Fruit fly (Drosophila melanogaster) whole organism, embryonic: ENCODE measurements around the gene Ubi-p5E.

Experiments
- BEAF-32 ChIP-seq: fragments of 200-800 bp; sonication (Bioruptor generic); optimal IDR thresholded peaks from 3 replicates; lab custom pipeline; 2017; ENCODE audit warnings: missing biosample characterization, missing genetic modification characterization, mild to moderate bottlenecking, moderate library complexity, missing genetic modification reagents
- CG13287 ChIP-seq: fragments of 200-800 bp; sonication (Bioruptor generic); IDR thresholded peaks from 2 replicates; pipeline ENCODE4 v1.3.6; 2022; ENCODE audit warnings: missing biosample characterization, missing genetic modification characterization; ENCODE audit not compliant: partially characterized antibody
- CG15514 ChIP-seq: fragments of 200-800 bp; sonication (Bioruptor generic); optimal IDR thresholded peaks from 3 replicates; lab custom pipeline; 2017; ENCODE audit warnings: missing biosample characterization, missing genetic modification characterization, mild to moderate bottlenecking, moderate library complexity, missing genetic modification reagents
- CG1792 ChIP-seq: fragments of 200-800 bp; sonication (Bioruptor generic); optimal IDR thresholded peaks from 2 replicates; lab custom pipeline; 2016; ENCODE audit warnings: missing biosample characterization, missing genetic modification characterization
- CG2120 ChIP-seq: fragments of 200-800 bp; sonication (Bioruptor generic); optimal IDR thresholded peaks from 3 replicates; lab custom pipeline; 2016; ENCODE audit warnings: missing biosample characterization, missing genetic modification characterization
- CG2712 ChIP-seq: fragments of 200-800 bp; optimal IDR thresholded peaks from 3 replicates; lab custom pipeline; 2019; ENCODE audit warnings: missing biosample characterization, mild to moderate bottlenecking, missing genetic modification characterization, moderate library complexity
- CG30020 ChIP-seq: fragments of 200-800 bp; optimal IDR thresholded peaks from 2 replicates; lab custom pipeline; 2019; ENCODE audit warnings: missing biosample characterization, mild to moderate bottlenecking, missing genetic modification characterization, moderate library complexity
- CG34422 ChIP-seq: fragments of 200-800 bp; sonication (Bioruptor generic); IDR thresholded peaks from 3 replicates; pipeline ENCODE4 v1.3.6; 2022; ENCODE audit warnings: missing biosample characterization, missing genetic modification characterization
- CG42726 ChIP-seq: fragments of 200-800 bp; sonication (Bioruptor generic); IDR thresholded peaks from 2 replicates; pipeline ENCODE4 v1.3.6; 2022; ENCODE audit warnings: missing biosample characterization, missing genetic modification characterization; ENCODE audit not compliant: partially characterized antibody
- CG4617 ChIP-seq: fragments of 200-800 bp; sonication (Bioruptor generic); optimal IDR thresholded peaks from 3 replicates; lab custom pipeline; 2016; ENCODE audit warnings: missing biosample characterization, missing genetic modification characterization, borderline replicate concordance
- CG4820 ChIP-seq: fragments of 200-800 bp; sonication (Bioruptor generic); optimal IDR thresholded peaks from 3 replicates; lab custom pipeline; 2016; ENCODE audit warnings: missing biosample characterization, missing genetic modification characterization
- CG6689 ChIP-seq: fragments of 200-800 bp; sonication (Bioruptor generic); IDR thresholded peaks from 2 replicates; pipeline ENCODE4 v1.3.6; 2022; ENCODE audit warnings: missing biosample characterization, missing genetic modification characterization
- CG6791 ChIP-seq: fragments of 200-800 bp; sonication (Bioruptor generic); IDR thresholded peaks from 3 replicates; pipeline ENCODE4 v1.3.6; 2022; ENCODE audit warnings: missing biosample characterization, missing genetic modification characterization; ENCODE audit not compliant: partially characterized antibody
- CG7372 ChIP-seq: fragments of 200-800 bp; sonication (Bioruptor generic); IDR thresholded peaks from 2 replicates; pipeline ENCODE4 v1.3.6; 2022; ENCODE audit warnings: missing biosample characterization, missing genetic modification characterization
- CG7556 ChIP-seq: fragments of 200-800 bp; sonication (Bioruptor generic); optimal IDR thresholded peaks from 2 replicates; lab custom pipeline; 2017; ENCODE audit warnings: missing biosample characterization, mild to moderate bottlenecking, missing genetic modification characterization
- CG7987 ChIP-seq: fragments of 200-800 bp; sonication (Bioruptor generic); optimal IDR thresholded peaks from 2 replicates; lab custom pipeline; 2018; ENCODE audit warnings: missing biosample characterization, mild to moderate bottlenecking, missing genetic modification characterization, moderate library complexity
- CG8478 ChIP-seq: fragments of >200 bp; optimal IDR thresholded peaks from 2 replicates; lab custom pipeline; 2018
- CG9797 ChIP-seq: fragments of 200-800 bp; sonication (Bioruptor generic); optimal IDR thresholded peaks from 3 replicates; lab custom pipeline; 2018; ENCODE audit warnings: missing biosample characterization, mild to moderate bottlenecking, missing genetic modification characterization
- HLH4C ChIP-seq: fragments of 200-800 bp; sonication (Bioruptor generic); IDR thresholded peaks from 3 replicates; pipeline ENCODE4 v1.3.6; 2022; ENCODE audit warnings: missing biosample characterization, missing genetic modification characterization; ENCODE audit not compliant: partially characterized antibody
- HmgD ChIP-seq: fragments of 200-800 bp; sonication (Bioruptor generic); optimal IDR thresholded peaks from 3 replicates; lab custom pipeline; 2016; ENCODE audit warnings: missing biosample characterization, missing genetic modification characterization
- Kr ChIP-seq: fragments of 200-800 bp; sonication (Bioruptor generic); optimal IDR thresholded peaks from 2 replicates; lab custom pipeline; 2017; ENCODE audit warnings: missing biosample characterization, mild to moderate bottlenecking, missing genetic modification characterization
- MBD-R2 ChIP-seq: fragments of 200-800 bp; sonication (Bioruptor generic); IDR thresholded peaks from 2 replicates; pipeline ENCODE4 v1.3.6; 2022; ENCODE audit warnings: missing biosample characterization, missing genetic modification characterization
- NFAT ChIP-seq: fragments of 200-800 bp; sonication (Bioruptor generic); IDR thresholded peaks from 2 replicates; pipeline ENCODE4 v1.3.6; 2022; ENCODE audit warnings: missing biosample characterization, missing genetic modification characterization
- Nf-YA ChIP-seq: fragments of 200-800 bp; sonication (Bioruptor generic); IDR thresholded peaks from 2 replicates; pipeline ENCODE4 v1.3.6; 2022; ENCODE audit warnings: missing biosample characterization, missing genetic modification characterization
- Oaz ChIP-seq: fragments of 200-800 bp; sonication (Bioruptor generic); IDR thresholded peaks from 2 replicates; pipeline ENCODE4 v1.3.6; 2022; ENCODE audit warnings: missing biosample characterization, missing genetic modification characterization
- Opbp ChIP-seq: fragments of 200-800 bp; sonication (Bioruptor generic); IDR thresholded peaks from 3 replicates; pipeline ENCODE4 v1.3.6; 2022; ENCODE audit warnings: missing biosample characterization, missing genetic modification characterization; ENCODE audit not compliant: partially characterized antibody
- PHDP ChIP-seq: fragments of 200-800 bp; sonication (Bioruptor generic); optimal IDR thresholded peaks from 3 replicates; lab custom pipeline; 2018; ENCODE audit warnings: missing biosample characterization, mild to moderate bottlenecking, missing genetic modification characterization, moderate library complexity
- Sox100B ChIP-seq: fragments of 200-800 bp; sonication (Bioruptor generic); optimal IDR thresholded peaks from 3 replicates; lab custom pipeline; 2018; ENCODE audit warnings: missing biosample characterization, mild to moderate bottlenecking, missing genetic modification characterization
- Taf1 ChIP-seq: fragments of 200-800 bp; sonication (Bioruptor generic); IDR thresholded peaks from 2 replicates; pipeline ENCODE4 v1.3.6; 2022; ENCODE audit warnings: missing biosample characterization, missing genetic modification characterization
- YL-1 ChIP-seq: fragments of 200-800 bp; sonication (Bioruptor generic); optimal IDR thresholded peaks from 3 replicates; lab custom pipeline; 2017; ENCODE audit warnings: missing biosample characterization, mild to moderate bottlenecking, missing genetic modification characterization
- bbx ChIP-seq: fragments of 200-800 bp; sonication (Bioruptor generic); IDR thresholded peaks from 2 replicates; pipeline ENCODE4 v1.3.6; 2022; ENCODE audit warnings: missing biosample characterization, missing genetic modification characterization; ENCODE audit not compliant: partially characterized antibody
- crol ChIP-seq: fragments of 200-800 bp; sonication (Bioruptor generic); IDR thresholded peaks from 2 replicates; pipeline ENCODE4 v1.3.6; 2022; ENCODE audit warnings: missing biosample characterization, missing genetic modification characterization
- crp ChIP-seq, 2 experiments: fragments of 200-800 bp; sonication (Bioruptor generic); optimal IDR thresholded peaks; 2 replicates in 1 of 2; 3 replicates in 1 of 2; lab custom pipeline; 2017; ENCODE audit warnings: missing biosample characterization in 2 of 2, missing genetic modification characterization in 2 of 2, mild to moderate bottlenecking in 1 of 2, moderate library complexity in 1 of 2
- dpn ChIP-seq, 2 experiments: fragments of 200-800 bp; sonication (Bioruptor generic); optimal IDR thresholded peaks; 3 replicates each; lab custom pipeline; 2016; ENCODE audit warnings: missing biosample characterization in 2 of 2, missing genetic modification characterization in 2 of 2
- kah ChIP-seq: fragments of 200-800 bp; sonication (Bioruptor generic); optimal IDR thresholded peaks from 2 replicates; lab custom pipeline; 2018; ENCODE audit warnings: missing biosample characterization, mild to moderate bottlenecking, missing genetic modification characterization
- klu ChIP-seq: fragments of 200-800 bp; sonication (Bioruptor generic); IDR thresholded peaks from 2 replicates; pipeline ENCODE4 v1.3.6; 2022; ENCODE audit warnings: missing biosample characterization, missing genetic modification characterization
- knrl ChIP-seq: fragments of 200-800 bp; sonication (Bioruptor generic); IDR thresholded peaks from 3 replicates; pipeline ENCODE4 v1.3.6; 2022; ENCODE audit warnings: missing biosample characterization, missing genetic modification characterization; ENCODE audit not compliant: partially characterized antibody
- nom ChIP-seq: fragments of 200-800 bp; sonication (Bioruptor generic); optimal IDR thresholded peaks from 2 replicates; lab custom pipeline; 2017; ENCODE audit warnings: missing biosample characterization, missing genetic modification characterization, mild to moderate bottlenecking, moderate library complexity, missing genetic modification reagents
- p53 ChIP-seq: fragments of 200-800 bp; sonication (Bioruptor generic); optimal IDR thresholded peaks from 2 replicates; lab custom pipeline; 2016; ENCODE audit warnings: missing biosample characterization, missing genetic modification characterization
- psq ChIP-seq: fragments of 200-800 bp; sonication (Bioruptor generic); optimal IDR thresholded peaks from 2 replicates; lab custom pipeline; 2017; ENCODE audit warnings: missing biosample characterization, missing genetic modification characterization
- row ChIP-seq: fragments of 200-800 bp; sonication (Bioruptor generic); IDR thresholded peaks from 3 replicates; pipeline ENCODE4 v1.3.6; 2022; ENCODE audit warnings: missing biosample characterization, missing genetic modification characterization
- seq ChIP-seq: fragments of 200-800 bp; sonication (Bioruptor generic); IDR thresholded peaks from 2 replicates; pipeline ENCODE4 v1.3.6; 2022; ENCODE audit warnings: missing biosample characterization, missing genetic modification characterization
- sima ChIP-seq: fragments of 200-800 bp; sonication (Bioruptor generic); optimal IDR thresholded peaks from 2 replicates; lab custom pipeline; 2016; ENCODE audit warnings: missing biosample characterization, missing genetic modification characterization
- ssp ChIP-seq: fragments of 200-800 bp; sonication (Bioruptor generic); IDR thresholded peaks from 2 replicates; pipeline ENCODE4 v1.3.6; 2022; ENCODE audit warnings: missing biosample characterization, missing genetic modification characterization
- stwl ChIP-seq: fragments of 200-800 bp; sonication (Bioruptor generic); optimal IDR thresholded peaks from 3 replicates; lab custom pipeline; 2018; ENCODE audit warnings: missing biosample characterization, mild to moderate bottlenecking, missing genetic modification characterization, moderate library complexity
- tio ChIP-seq: fragments of 200-800 bp; sonication (Bioruptor generic); optimal IDR thresholded peaks from 2 replicates; lab custom pipeline; 2017; ENCODE audit warnings: missing biosample characterization, missing genetic modification characterization, inconsistent platforms
- trem ChIP-seq: fragments of 200-800 bp; optimal IDR thresholded peaks from 3 replicates; lab custom pipeline; 2019; ENCODE audit warnings: missing biosample characterization, mild to moderate bottlenecking, missing genetic modification characterization, moderate library complexity
- vvl ChIP-seq: fragments of 200-800 bp; sonication (Bioruptor generic); IDR thresholded peaks from 2 replicates; pipeline ENCODE4 v1.3.6; 2022; ENCODE audit warnings: missing biosample characterization, missing genetic modification characterization
- wor ChIP-seq: fragments of 200-800 bp; sonication (Bioruptor generic); IDR thresholded peaks from 2 replicates; pipeline ENCODE4 v1.3.6; 2022; ENCODE audit warnings: missing biosample characterization, missing genetic modification characterization

Gene Ubi-p5E

DNA sequence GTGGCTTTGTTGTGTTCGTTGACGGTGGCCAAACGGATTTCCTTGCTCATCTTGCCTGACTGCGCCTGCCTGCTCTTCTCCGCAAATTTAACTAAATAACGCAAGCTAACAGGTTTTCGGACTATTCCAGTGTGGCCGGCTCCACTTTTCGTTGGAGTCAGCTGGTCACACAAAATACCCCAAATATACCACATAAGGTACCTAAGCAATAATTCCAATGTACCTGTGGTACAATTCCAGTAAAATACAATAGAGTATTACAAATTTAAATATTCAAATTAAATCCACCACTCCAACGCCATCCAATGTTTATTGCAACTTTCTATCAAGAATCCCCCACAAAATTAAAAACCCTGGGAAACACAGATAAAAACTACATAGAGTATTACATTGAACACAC, 2.9 kb downstream of the Ubi-p5E start, which contains the start of gene CG3566 (continued):
- TF ChIP-seq CG4820 (GFP tag; lab: Kevin White, UChicago) (no peak), trem (tag; lab: Kevin White, UChicago) (peak; percentile 2), Opbp (GFP tag; lab: Robert Waterston, UW) (0 out of 3 replicates have a peak, but pooled peaks have one; percentile 20), HLH4C (GFP tag; lab: Robert Waterston, UW) (no peak), MBD-R2 (GFP tag; lab: Robert Waterston, UW) (peak; percentile 82), CG13287 (GFP tag; lab: Robert Waterston, UW) (peak; percentile 31), CG15514 (peak; percentile 17), crp (GFP tag; optimal IDR thresholded peaks at IDR 0.05; lab: Kevin White, UChicago) (peak in 1 of 2 experiments; percentile 40), CG2120 (peak; percentile 0), knrl (GFP tag; lab: Robert Waterston, UW) (0 out of 3 replicates have a peak, but pooled peaks have one; percentile 12), kah (GFP tag; lab: Kevin White, UChicago) (peak; percentile 52), CG2712 (peak; percentile 10), CG42726 (0 out of 2 replicates have a peak, but pooled peaks have one; percentile 10), row (GFP tag; lab: Robert Waterston, UW) (peak; percentile 90), Kr (GFP tag; lab: Kevin White, UChicago) (no peak), stwl (tag; lab: Kevin White, UChicago) (peak; percentile 38), CG7987 (GFP tag; lab: Kevin White, UChicago) (peak; percentile 11), BEAF-32 (GFP tag; lab: Kevin White, UChicago) (peak; percentile 5), vvl (peak; percentile 33; the same call in 1 of the 2 replicates), CG9797 (peak; percentile 63), CG4617 (GFP tag; lab: Kevin White, UChicago) (peak; percentile 5), bbx (GFP tag; lab: Robert Waterston, UW) (0 out of 2 replicates have a peak, but pooled peaks have one; percentile 16), CG6689 (GFP tag; lab: Robert Waterston, UW) (no peak), seq (GFP tag; lab: Robert Waterston, UW) (no peak), YL-1 (GFP tag; lab: Kevin White, UChicago) (peak; percentile 59)

DNA sequence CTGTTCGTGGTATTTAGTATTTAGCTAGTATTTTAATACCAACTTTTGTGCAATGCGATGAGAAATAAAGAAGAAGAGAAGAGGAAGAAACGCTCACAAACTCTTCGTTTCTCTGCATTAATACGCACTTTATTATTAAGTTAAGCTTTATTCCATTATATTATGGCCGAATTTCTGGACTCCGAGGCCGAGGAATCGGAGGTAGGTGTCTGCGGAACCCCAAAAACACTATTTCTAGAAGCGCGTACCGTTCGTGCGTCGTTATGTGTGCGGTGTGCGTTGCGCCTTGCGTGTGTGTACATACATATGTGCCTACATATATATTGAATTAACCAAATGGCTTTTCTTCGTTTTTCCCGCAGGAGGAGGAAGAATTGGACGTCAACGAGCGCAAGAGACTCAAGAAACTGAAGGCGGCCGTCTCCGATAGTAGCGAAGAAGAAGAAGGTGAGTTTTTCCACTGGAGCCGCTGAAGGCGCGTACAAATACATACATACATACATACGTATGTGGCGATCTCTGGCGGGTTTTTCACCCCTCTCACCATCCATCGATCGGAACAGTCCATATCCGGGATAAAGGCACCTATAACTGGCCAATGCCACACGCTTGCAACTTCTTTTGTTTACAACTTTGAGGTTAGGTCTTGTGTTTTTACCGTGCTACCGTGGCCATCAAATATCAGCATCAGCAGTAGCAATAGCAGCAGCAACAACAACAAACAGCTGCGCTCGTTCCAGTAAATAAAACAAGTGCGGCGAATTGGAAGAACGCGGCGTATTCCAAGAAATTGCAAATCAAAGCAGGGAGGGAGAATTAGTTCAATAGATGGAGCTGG, 11.5 kb downstream of the Ubi-p5E start, which contains the start of gene Spt6:
TSS of gene Spt6 (plus strand) at position 53 of the 838 bp plus-strand sequence.
- TF ChIP-seq CG30020 (no peak), Nf-YA (GFP tag; lab: Robert Waterston, UW) (no peak), Taf1 (GFP tag; lab: Robert Waterston, UW) (no peak), CG1792 (GFP tag; lab: Kevin White, UChicago) (no peak), dpn (GFP tag; optimal IDR thresholded peaks at IDR 0.05; lab: Kevin White, UChicago) (no peak), CG8478 (lab: Kevin White, UChicago) (no peak), PHDP (no peak), wor (no peak), crol (GFP tag; lab: Robert Waterston, UW) (peak; percentile 69), NFAT (GFP tag; lab: Robert Waterston, UW) (no peak), CG15514 (no peak), CG7372 (GFP tag; lab: Robert Waterston, UW) (no peak), CG34422 (GFP tag; lab: Robert Waterston, UW) (peak; percentile 40; the same call in 1 of the 3 replicates), psq (GFP tag; lab: Kevin White, UChicago) (no peak), tio (GFP tag; lab: Kevin White, UChicago) (no peak), HmgD (GFP tag; lab: Kevin White, UChicago) (no peak), Oaz (GFP tag; lab: Robert Waterston, UW) (no peak), p53 (no peak), nom (no peak), klu (GFP tag; lab: Robert Waterston, UW) (no peak), CG7556 (GFP tag; lab: Kevin White, UChicago) (no peak), Sox100B (GFP tag; lab: Kevin White, UChicago) (no peak), CG6791 (GFP tag; lab: Robert Waterston, UW) (no peak), ssp (GFP tag; lab: Robert Waterston, UW) (no peak), sima (GFP tag; lab: Kevin White, UChicago) (no peak)
